Fruit fly (Drosophila melanogaster): ENCODE measurements around the gene Gal.

Gal gene

DNA sequence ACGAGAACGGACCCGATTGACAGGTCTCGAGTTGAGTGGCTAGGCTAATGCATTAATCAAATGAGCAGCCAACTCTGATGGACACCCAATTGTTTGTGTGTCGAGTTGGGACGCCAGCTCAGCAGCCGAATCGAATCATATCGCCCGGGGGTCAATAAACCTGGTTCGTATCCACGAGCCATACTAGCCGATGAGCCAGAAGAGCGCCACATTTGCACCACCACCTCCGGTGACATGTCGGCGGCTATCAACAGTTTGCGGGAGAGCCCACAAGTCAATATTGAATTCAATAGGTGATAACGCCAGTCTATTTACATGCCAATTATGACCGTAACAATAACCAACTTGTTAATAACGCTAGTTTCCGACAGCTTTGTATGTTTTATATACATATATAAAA lies 32.5 kb downstream of the Gal start (continued):
- TF ChIP-seq NfI (GFP tag; optimal IDR thresholded peaks at IDR 0.05), result peak; percentile 45
- TF ChIP-seq CG2120 (GFP tag; optimal IDR thresholded peaks at IDR 0.05), result peak; percentile 37
- TF ChIP-seq CG12659 (GFP tag; optimal IDR thresholded peaks at IDR 0.05), result peak; percentile 58
- TF ChIP-seq Ada2b (GFP tag; IDR thresholded peaks at IDR 0.05), result 0 out of 2 replicates have a peak, but pooled peaks have one; percentile 25
- peak; percentile 4 for TF ChIP-seq D19B (GFP tag; optimal IDR thresholded peaks at IDR 0.05)
- TF ChIP-seq grau (tag; optimal IDR thresholded peaks at IDR 0.05), result peak; percentile 30
- peak; percentile 45 for TF ChIP-seq salm (tag; optimal IDR thresholded peaks at IDR 0.05)
- TF ChIP-seq abd-A (tag; optimal IDR thresholded peaks at IDR 0.05), result peak; percentile 68
- TF ChIP-seq fd64A (GFP tag; optimal IDR thresholded peaks at IDR 0.05), result peak; percentile 80
- TF ChIP-seq Sox100B (GFP tag; optimal IDR thresholded peaks at IDR 0.05), result peak; percentile 76
- peak; percentile 71 for TF ChIP-seq B-H2 (GFP tag; optimal IDR thresholded peaks at IDR 0.05)
- peak; percentile 13 for TF ChIP-seq Nf-YC (tag; optimal IDR thresholded peaks at IDR 0.05)
- TF ChIP-seq CG6272 (GFP tag; IDR thresholded peaks at IDR 0.05), result no peak
- no peak for TF ChIP-seq Aef1 (GFP tag; IDR thresholded peaks at IDR 0.05)
- TF ChIP-seq CG13296 (GFP tag; optimal IDR thresholded peaks at IDR 0.05), result peak; percentile 79
- TF ChIP-seq Vsx1 (GFP tag; optimal IDR thresholded peaks at IDR 0.05), result peak; percentile 86
- TF ChIP-seq mirr (GFP tag; optimal IDR thresholded peaks at IDR 0.05), result peak; percentile 66
- TF ChIP-seq Lpt (GFP tag; optimal IDR thresholded peaks at IDR 0.05), result no peak
- TF ChIP-seq sob (GFP tag; IDR thresholded peaks at IDR 0.05), result peak; percentile 72; the same call in 1 of the 2 replicates
- TF ChIP-seq gro (GFP tag; optimal IDR thresholded peaks at IDR 0.05), result no peak
- TF ChIP-seq slbo (GFP tag; IDR thresholded peaks at IDR 0.05), result peak; percentile 26; the same call in 1 of the 2 replicates
- TF ChIP-seq CG31388 (GFP tag; optimal IDR thresholded peaks at IDR 0.05), result no peak
- TF ChIP-seq Hand (GFP tag; optimal IDR thresholded peaks at IDR 0.05), result peak; percentile 34
- TF ChIP-seq CG10543 (GFP tag; optimal IDR thresholded peaks at IDR 0.05), result peak; percentile 84
- peak; percentile 12 for TF ChIP-seq cwo (GFP tag; optimal IDR thresholded peaks at IDR 0.05)
- TF ChIP-seq Sox102F (GFP tag; optimal IDR thresholded peaks at IDR 0.05), result peak; percentile 40
- peak; percentile 14 for TF ChIP-seq Max (GFP tag; optimal IDR thresholded peaks at IDR 0.05)
- no peak for TF ChIP-seq Chrac-16 (GFP tag; optimal IDR thresholded peaks at IDR 0.05)
- peak; percentile 45 for TF ChIP-seq CG7928 (GFP tag; optimal IDR thresholded peaks at IDR 0.05)
- peak; percentile 87 for TF ChIP-seq MTF-1 (GFP tag; optimal IDR thresholded peaks at IDR 0.05; ENCODE audit: borderline replicate concordance)
- TF ChIP-seq CG32767 (GFP tag; IDR thresholded peaks at IDR 0.05), result peak; percentile 48; the same call in 1 of the 2 replicates
- TF ChIP-seq CG1233 (GFP tag; optimal IDR thresholded peaks at IDR 0.05), result peak; percentile 82
- TF ChIP-seq CG7839 (tag; optimal IDR thresholded peaks at IDR 0.05), result peak; percentile 38
- peak; percentile 31 for TF ChIP-seq Nf-YB (GFP tag; optimal IDR thresholded peaks at IDR 0.05)
- TF ChIP-seq dmrt11E (tag; optimal IDR thresholded peaks at IDR 0.05), result peak; percentile 33
- TF ChIP-seq CG18262 (tag; optimal IDR thresholded peaks at IDR 0.05), result peak; percentile 38
- TF ChIP-seq ranshi (GFP tag; IDR thresholded peaks at IDR 0.05), result peak; percentile 9; the same call in 1 of the 2 replicates
- peak; percentile 69 for TF ChIP-seq CG18619 (GFP tag; optimal IDR thresholded peaks at IDR 0.05)
- peak; percentile 59 for TF ChIP-seq CG9727 (GFP tag; optimal IDR thresholded peaks at IDR 0.05)
- TF ChIP-seq wor (GFP tag; IDR thresholded peaks at IDR 0.05), result no peak
- peak; percentile 6 for TF ChIP-seq CG2712 (tag; optimal IDR thresholded peaks at IDR 0.05)
- TF ChIP-seq CG12391 (tag; optimal IDR thresholded peaks at IDR 0.05), result peak; percentile 26
- TF ChIP-seq Fer3 (tag; optimal IDR thresholded peaks at IDR 0.05), result peak; percentile 63
- TF ChIP-seq run (tag; optimal IDR thresholded peaks at IDR 0.05), result peak; percentile 55
- no peak for TF ChIP-seq Dfd (GFP tag; optimal IDR thresholded peaks at IDR 0.05)
- TF ChIP-seq CG31365 (tag; optimal IDR thresholded peaks at IDR 0.05), result peak; percentile 28
- peak; percentile 38; the same call in 1 of the 2 replicates for TF ChIP-seq CG9932 (GFP tag; IDR thresholded peaks at IDR 0.05)
- peak; percentile 4 for TF ChIP-seq CG3163 (GFP tag; optimal IDR thresholded peaks at IDR 0.05)
- TF ChIP-seq Spps (tag; optimal IDR thresholded peaks at IDR 0.05), result peak; percentile 6
- TF ChIP-seq ssp (GFP tag; IDR thresholded peaks at IDR 0.05), result no peak

Measured in whole organism, embryonic.